Fruit fly (Drosophila melanogaster) whole organism, adult: ENCODE measurements around the gene Hel25E.

Experiments
- CG11617 ChIP-seq: fragments of 200-800 bp; sonication (Bioruptor generic); optimal IDR thresholded peaks from 2 replicates; lab custom pipeline; 2017; ENCODE audit warnings: mild to moderate bottlenecking, missing biosample characterization, missing genetic modification reagents, missing genetic modification characterization
- CG12768 ChIP-seq: fragments of 200-800 bp; sonication (Bioruptor generic); optimal IDR thresholded peaks from 2 replicates; lab custom pipeline; 2017; ENCODE audit warnings: missing biosample characterization, missing genetic modification characterization, mild to moderate bottlenecking, moderate library complexity, missing genetic modification reagents
- CG14711 ChIP-seq: fragments of 200-800 bp; sonication (Bioruptor generic); optimal IDR thresholded peaks from 2 replicates; lab custom pipeline; 2018; ENCODE audit warnings: missing biosample characterization, mild to moderate bottlenecking, missing genetic modification characterization, moderate library complexity
- CG1620 ChIP-seq: fragments of 200-800 bp; sonication (Bioruptor generic); optimal IDR thresholded peaks from 2 replicates; lab custom pipeline; 2016; ENCODE audit warnings: missing biosample characterization, missing genetic modification characterization
- CG33017 ChIP-seq: fragments of 200-800 bp; sonication (Bioruptor generic); optimal IDR thresholded peaks from 2 replicates; lab custom pipeline; 2018; ENCODE audit warnings: missing biosample characterization, mild to moderate bottlenecking, missing genetic modification characterization, moderate library complexity
- CG5204 ChIP-seq: fragments of 200-800 bp; sonication (Bioruptor generic); optimal IDR thresholded peaks from 2 replicates; lab custom pipeline; 2016; ENCODE audit warnings: missing biosample characterization, missing genetic modification characterization
- CG7045 ChIP-seq: fragments of 200-800 bp; sonication (Bioruptor generic); optimal IDR thresholded peaks from 2 replicates; lab custom pipeline; 2017; ENCODE audit warnings: missing biosample characterization, mild to moderate bottlenecking, missing genetic modification characterization
- CG7101 ChIP-seq: fragments of 200-800 bp; sonication (Bioruptor generic); optimal IDR thresholded peaks from 2 replicates; lab custom pipeline; 2018; ENCODE audit warnings: missing biosample characterization, mild to moderate bottlenecking, missing genetic modification characterization, moderate library complexity
- Clk ChIP-seq: fragments of 200-800 bp; sonication (Bioruptor generic); optimal IDR thresholded peaks from 2 replicates; lab custom pipeline; 2017; ENCODE audit warnings: missing biosample characterization, missing genetic modification characterization
- Crg-1 ChIP-seq: fragments of 200-800 bp; sonication (Bioruptor generic); optimal IDR thresholded peaks from 2 replicates; lab custom pipeline; 2016; ENCODE audit warnings: missing biosample characterization, missing genetic modification characterization
- Hr96 ChIP-seq: fragments of 200-800 bp; sonication (Bioruptor generic); optimal IDR thresholded peaks from 2 replicates; lab custom pipeline; 2016; ENCODE audit warnings: missing biosample characterization, missing genetic modification characterization
- Mnt ChIP-seq: fragments of 200-800 bp; sonication (Bioruptor generic); optimal IDR thresholded peaks from 2 replicates; lab custom pipeline; 2016; ENCODE audit warnings: missing biosample characterization, mild to moderate bottlenecking, missing genetic modification characterization
- bab1 ChIP-seq: fragments of 200-800 bp; sonication (Bioruptor generic); optimal IDR thresholded peaks from 3 replicates; lab custom pipeline; 2019; ENCODE audit warnings: missing biosample characterization, mild to moderate bottlenecking, missing genetic modification characterization, moderate library complexity
- cic ChIP-seq: fragments of 200-800 bp; sonication (Bioruptor generic); optimal IDR thresholded peaks from 2 replicates; lab custom pipeline; 2017; ENCODE audit warnings: missing biosample characterization, mild to moderate bottlenecking, missing genetic modification characterization, moderate library complexity
- cnc ChIP-seq, 2 experiments: fragments of >200 bp; optimal IDR thresholded peaks; 2 replicates each; lab custom pipeline; 2017
- kay ChIP-seq: fragments of 200-800 bp; sonication (Bioruptor generic); peaks from one replicate; lab custom pipeline; 2016; ENCODE audit warnings: missing biosample characterization, missing genetic modification characterization, borderline replicate concordance
- ovo ChIP-seq: fragments of 200-800 bp; sonication (Bioruptor generic); optimal IDR thresholded peaks from 2 replicates; lab custom pipeline; 2016; ENCODE audit warnings: missing biosample characterization, missing genetic modification characterization
- pad ChIP-seq: fragments of 200-800 bp; sonication (Bioruptor generic); optimal IDR thresholded peaks from 3 replicates; lab custom pipeline; 2017; ENCODE audit warnings: missing biosample characterization, missing genetic modification characterization, mild to moderate bottlenecking, moderate library complexity, missing genetic modification reagents
- tj ChIP-seq: fragments of 200-800 bp; sonication (Bioruptor generic); optimal IDR thresholded peaks from 3 replicates; lab custom pipeline; 2017; ENCODE audit warnings: missing biosample characterization, mild to moderate bottlenecking, missing genetic modification characterization, moderate library complexity
- toe ChIP-seq: fragments of 200-800 bp; sonication (Bioruptor generic); optimal IDR thresholded peaks from 2 replicates; lab custom pipeline; 2016; ENCODE audit warnings: missing biosample characterization, missing genetic modification characterization

Hel25E gene

dm6 chr2L:5541935-5542685 is at the start of gene Hel25E, which contains the start of gene Lam:
Gene Hel25E (minus strand): TSS chr2L:5542314.
Gene Lam (plus strand): TSS chr2L:5542480.
- TF ChIP-seq toe (GFP tag; lab: Kevin White, UChicago) (no peak), cnc (optimal IDR thresholded peaks at IDR 0.05; lab: Kevin White, UChicago) (no peak), CG5204 (no peak), Clk (no peak), CG14711 (tag; lab: Kevin White, UChicago) (no peak), CG7045 (GFP tag; lab: Kevin White, UChicago) (no peak), CG7101 (tag; lab: Kevin White, UChicago) (peak; percentile 5), tj (GFP tag; lab: Kevin White, UChicago) (no peak), Mnt (GFP tag; lab: Kevin White, UChicago) (peak; percentile 56), ovo (GFP tag; lab: Kevin White, UChicago) (no peak), cic (GFP tag; lab: Kevin White, UChicago) (no peak), CG11617 (GFP tag; lab: Kevin White, UChicago) (peak; percentile 40), pad (GFP tag; lab: Kevin White, UChicago) (no peak), CG33017 (tag; lab: Kevin White, UChicago) (no peak), kay (GFP tag; lab: Kevin White, UChicago) (no peak), Crg-1 (GFP tag; lab: Kevin White, UChicago) (no peak), Hr96 (no peak), bab1 (no peak), CG1620 (GFP tag; lab: Kevin White, UChicago) (no peak), CG12768 (GFP tag; lab: Kevin White, UChicago) (no peak)

- no peak for TF ChIP-seq pad (GFP tag; lab: Kevin White, UChicago)
- no peak for TF ChIP-seq tj (GFP tag; lab: Kevin White, UChicago)
- no peak for TF ChIP-seq cnc (optimal IDR thresholded peaks at IDR 0.05; lab: Kevin White, UChicago)
- no peak for TF ChIP-seq CG33017 (tag; lab: Kevin White, UChicago)
- no peak for TF ChIP-seq Mnt (GFP tag; lab: Kevin White, UChicago)
- TF ChIP-seq Crg-1 (GFP tag; lab: Kevin White, UChicago): no peak
- TF ChIP-seq CG7045 (GFP tag; lab: Kevin White, UChicago): no peak
- TF ChIP-seq Hr96: no peak
- TF ChIP-seq CG5204: no peak
- TF ChIP-seq CG1620 (GFP tag; lab: Kevin White, UChicago): no peak
- TF ChIP-seq cic (GFP tag; lab: Kevin White, UChicago): no peak
- no peak for TF ChIP-seq CG7101 (tag; lab: Kevin White, UChicago)
- TF ChIP-seq toe (GFP tag; lab: Kevin White, UChicago): no peak
- no peak for TF ChIP-seq ovo (GFP tag; lab: Kevin White, UChicago)
- no peak for TF ChIP-seq CG14711 (tag; lab: Kevin White, UChicago)
- TF ChIP-seq CG11617 (GFP tag; lab: Kevin White, UChicago): no peak
Observed at dm6 chr2L:5588314-5588713, 46.2 kb upstream of the Hel25E start, which contains the start of gene CG7251. Gene CG7251 (minus strand): TSS chr2L:5588414.

DNA sequence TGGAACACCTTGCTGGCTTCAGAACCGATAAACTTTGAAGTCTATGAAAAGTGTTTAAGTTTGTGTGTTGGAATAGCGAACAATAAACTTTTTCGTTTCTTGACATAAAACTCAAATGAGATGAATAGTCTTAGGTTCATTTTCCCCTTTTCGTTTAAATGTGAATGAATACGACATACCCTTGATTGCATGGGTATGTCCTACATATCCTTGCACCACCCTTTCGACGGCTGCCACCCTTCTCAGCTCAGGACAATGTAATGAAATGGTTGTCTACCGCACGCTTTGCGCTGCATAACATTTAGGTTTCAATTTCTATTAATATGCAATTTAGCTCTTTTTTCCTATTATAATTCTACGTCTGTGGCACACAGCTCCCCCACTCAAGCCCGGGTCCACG is 38.9 kb upstream of the Hel25E start, which contains the start of gene CG14011:
Gene CG14011, minus strand, starts transcription at position 101 of the 400 bp plus-strand sequence.
- TF ChIP-seq CG12768 (GFP tag; lab: Kevin White, UChicago) (no peak), CG1620 (GFP tag; lab: Kevin White, UChicago) (no peak), bab1 (no peak), kay (GFP tag; lab: Kevin White, UChicago) (no peak), Crg-1 (GFP tag; lab: Kevin White, UChicago) (no peak), CG11617 (GFP tag; lab: Kevin White, UChicago) (no peak), cnc (optimal IDR thresholded peaks at IDR 0.05; lab: Kevin White, UChicago) (no peak), pad (GFP tag; lab: Kevin White, UChicago) (no peak), Mnt (GFP tag; lab: Kevin White, UChicago) (no peak), CG7045 (GFP tag; lab: Kevin White, UChicago) (no peak)

dm6 chr2L:5569503-5569902 is 27.4 kb upstream of the Hel25E start:
- TF ChIP-seq CG5204 (no peak), CG14711 (tag; lab: Kevin White, UChicago) (no peak), kay (GFP tag; lab: Kevin White, UChicago) (no peak), pad (GFP tag; lab: Kevin White, UChicago) (no peak), Hr96 (no peak), CG11617 (GFP tag; lab: Kevin White, UChicago) (no peak), CG7045 (GFP tag; lab: Kevin White, UChicago) (no peak), CG1620 (GFP tag; lab: Kevin White, UChicago) (no peak), toe (GFP tag; lab: Kevin White, UChicago) (no peak), CG7101 (tag; lab: Kevin White, UChicago) (no peak), cic (GFP tag; lab: Kevin White, UChicago) (no peak), Mnt (GFP tag; lab: Kevin White, UChicago) (no peak), ovo (GFP tag; lab: Kevin White, UChicago) (no peak), Crg-1 (GFP tag; lab: Kevin White, UChicago) (no peak)

- TF ChIP-seq Crg-1 (GFP tag; lab: Kevin White, UChicago) (no peak), CG14711 (tag; lab: Kevin White, UChicago) (peak; percentile 11)
Observed at dm6 chr2L:5567103-5567502, 25.0 kb upstream of the Hel25E start.
